Worm (Caenorhabditis elegans) whole organism, L4 larva: ENCODE data around the gene Y113G7B.15.

ENCODE experiments used
- D1046.2 ChIP-seq: fragments of 200-800 bp; sonication (Bioruptor generic); IDR thresholded peaks from 2 replicates; pipeline ENCODE4 v1.3.6; 2022; ENCODE audit warnings: missing genetic modification characterization, missing compliant biosample characterization
- F26F4.8 ChIP-seq: fragments of 200-800 bp; sonication (Bioruptor generic); conservative IDR thresholded peaks from 2 replicates; pipeline ENCODE4 v1.3.6; 2022; ENCODE audit warnings: missing genetic modification characterization, missing compliant biosample characterization
- F37D6.2 ChIP-seq: sonication (generic microtip); optimal IDR thresholded peaks from 2 replicates; lab custom pipeline; 2016; ENCODE audit warnings: mild to moderate bottlenecking, missing genetic modification characterization, missing compliant biosample characterization
- F44E2.7 ChIP-seq: fragments of 200-800 bp; sonication (Bioruptor generic); IDR thresholded peaks from 2 replicates; pipeline ENCODE4 v2.1.2; 2022; ENCODE audit warnings: missing genetic modification characterization, missing compliant biosample characterization
- R02D3.7 ChIP-seq: fragments of 150-350 bp; sonication (generic microtip); optimal IDR thresholded peaks from 3 replicates; lab custom pipeline; 2014; ENCODE audit warnings: missing biosample characterization, missing genetic modification characterization
- T20F7.1 ChIP-seq: fragments of 200-800 bp; sonication (Bioruptor generic); optimal IDR thresholded peaks from 2 replicates; lab custom pipeline; 2018; ENCODE audit warnings: mild to moderate bottlenecking, missing genetic modification characterization, missing compliant biosample characterization
- T26A8.4 ChIP-seq: fragments of 200-800 bp; sonication (Bioruptor generic); IDR thresholded peaks from 2 replicates; pipeline ENCODE4 v1.3.6; 2022; ENCODE audit warnings: missing genetic modification characterization, missing compliant biosample characterization
- Y105C5A.15 ChIP-seq: fragments of 200-800 bp; sonication (Bioruptor generic); IDR thresholded peaks from 2 replicates; pipeline ENCODE4 v1.3.6; 2022; ENCODE audit warnings: missing genetic modification characterization, missing compliant biosample characterization
- Y48G9A.11 ChIP-seq: fragments of 200-800 bp; sonication (Bioruptor generic); IDR thresholded peaks from 2 replicates; pipeline ENCODE4 v1.3.6; 2022; ENCODE audit warnings: missing genetic modification reagents, missing genetic modification characterization, missing compliant biosample characterization
- Y75B8A.6 ChIP-seq: fragments of 200-800 bp; sonication (Bioruptor generic); IDR thresholded peaks from 2 replicates; pipeline ENCODE4 v1.3.6; 2022; ENCODE audit warnings: missing genetic modification reagents, missing genetic modification characterization, missing compliant biosample characterization
- ZK337.2 ChIP-seq: fragments of 200-800 bp; sonication (Bioruptor generic); IDR thresholded peaks from 2 replicates; pipeline ENCODE4 v1.3.6; 2022; ENCODE audit warnings: missing genetic modification reagents, missing genetic modification characterization, missing compliant biosample characterization
- aly-2 ChIP-seq: sonication (generic microtip); optimal IDR thresholded peaks from 2 replicates; lab custom pipeline; 2018; ENCODE audit warnings: missing biosample characterization, missing genetic modification characterization
- ama-1 ChIP-seq: fragments of 150-350 bp; optimal IDR thresholded peaks from 2 replicates; lab custom pipeline; 2014; ENCODE audit warnings: inconsistent platforms, mixed read lengths
- arid-1 ChIP-seq: fragments of 200-800 bp; sonication (Bioruptor generic); conservative IDR thresholded peaks from 2 replicates; pipeline ENCODE4 v1.3.6; 2022; ENCODE audit warnings: missing genetic modification reagents, missing genetic modification characterization, missing compliant biosample characterization
- attf-4 ChIP-seq: sonication (generic microtip); optimal IDR thresholded peaks from 3 replicates; lab custom pipeline; 2017; ENCODE audit warnings: missing biosample characterization, missing genetic modification characterization
- ceh-20 ChIP-seq: fragments of 200-800 bp; sonication (Bioruptor generic); IDR thresholded peaks from 2 replicates; pipeline ENCODE4 v1.3.6; 2022; ENCODE audit warnings: missing genetic modification reagents, missing genetic modification characterization, missing compliant biosample characterization
- ceh-28 ChIP-seq: fragments of 150-350 bp; optimal IDR thresholded peaks from 2 replicates; lab custom pipeline; 2014; ENCODE audit warnings: missing biosample characterization, missing genetic modification reagents, missing genetic modification characterization
- ceh-82 ChIP-seq: sonication (generic microtip); optimal IDR thresholded peaks from 2 replicates; lab custom pipeline; 2017; ENCODE audit warnings: missing biosample characterization, missing genetic modification characterization
- ces-1 ChIP-seq: fragments of 150-350 bp; sonication (generic microtip); optimal IDR thresholded peaks from 4 replicates; lab custom pipeline; 2014; ENCODE audit warnings: missing biosample characterization, missing genetic modification reagents, missing genetic modification characterization
- cey-2 ChIP-seq: sonication (generic microtip); optimal IDR thresholded peaks from 3 replicates; lab custom pipeline; 2017; ENCODE audit warnings: missing genetic modification characterization, mild to moderate bottlenecking, missing compliant biosample characterization, antibody characterized with exemption, borderline replicate concordance; ENCODE audit not compliant: insufficient read depth
- ctbp-1 ChIP-seq: fragments of 200-800 bp; sonication (Bioruptor generic); IDR thresholded peaks from 2 replicates; pipeline ENCODE4 v1.3.6; 2022; ENCODE audit warnings: missing genetic modification reagents, missing genetic modification characterization, missing compliant biosample characterization
- dmd-8 ChIP-seq: fragments of 200-800 bp; sonication (Bioruptor generic); IDR thresholded peaks from 2 replicates; pipeline ENCODE4 v1.3.6; 2022; ENCODE audit warnings: missing genetic modification characterization, missing compliant biosample characterization
- egl-27 ChIP-seq: sonication (generic microtip); optimal IDR thresholded peaks from 3 replicates; lab custom pipeline; 2017; ENCODE audit warnings: missing biosample characterization, missing genetic modification reagents, missing genetic modification characterization
- egl-43 ChIP-seq: fragments of 200-800 bp; sonication (Bioruptor generic); IDR thresholded peaks from 2 replicates; pipeline ENCODE4 v1.3.6; 2022; ENCODE audit warnings: missing genetic modification reagents, missing genetic modification characterization, missing compliant biosample characterization
- lim-7 ChIP-seq: fragments of 200-800 bp; sonication (Bioruptor generic); IDR thresholded peaks from 2 replicates; pipeline ENCODE4 v1.3.6; 2022; ENCODE audit warnings: missing genetic modification characterization, missing compliant biosample characterization
- lin-1 ChIP-seq: fragments of 200-800 bp; sonication (Bioruptor generic); IDR thresholded peaks from 2 replicates; pipeline ENCODE4 v1.3.6; 2022; ENCODE audit warnings: missing genetic modification reagents, missing genetic modification characterization, missing compliant biosample characterization
- lin-15B ChIP-seq: fragments of 150-350 bp; sonication (generic microtip); optimal IDR thresholded peaks from 3 replicates; lab custom pipeline; 2014; ENCODE audit warnings: missing biosample characterization, missing genetic modification characterization
- lin-38 ChIP-seq: fragments of 200-800 bp; sonication (Bioruptor generic); IDR thresholded peaks from 2 replicates; pipeline ENCODE4 v1.3.6; 2022; ENCODE audit warnings: missing genetic modification reagents, missing genetic modification characterization, missing compliant biosample characterization
- lir-3 ChIP-seq: sonication (generic microtip); optimal IDR thresholded peaks from 2 replicates; lab custom pipeline; 2016; ENCODE audit warnings: mild to moderate bottlenecking, missing genetic modification characterization, missing compliant biosample characterization
- mep-1 ChIP-seq: fragments of 150-350 bp; sonication (generic microtip); optimal IDR thresholded peaks from 3 replicates; lab custom pipeline; 2014; ENCODE audit warnings: missing biosample characterization, missing genetic modification characterization
- mes-2 ChIP-seq: sonication (generic microtip); optimal IDR thresholded peaks from 2 replicates; lab custom pipeline; 2016; ENCODE audit warnings: missing genotype, mild to moderate bottlenecking, missing genetic modification characterization, missing compliant biosample characterization; ENCODE audit not compliant: poor library complexity, severe bottlenecking
- nhr-10 ChIP-seq: fragments of 150-350 bp; optimal IDR thresholded peaks from 2 replicates; lab custom pipeline; 2014; ENCODE audit warnings: missing biosample characterization, missing genetic modification characterization
- nhr-237 ChIP-seq: sonication (generic microtip); optimal IDR thresholded peaks from 2 replicates; lab custom pipeline; 2017; ENCODE audit warnings: missing biosample characterization, missing genetic modification characterization
- nhr-25 ChIP-seq: sonication (generic microtip); optimal IDR thresholded peaks from 2 replicates; lab custom pipeline; 2017; ENCODE audit warnings: missing genetic modification characterization, mild to moderate bottlenecking, missing compliant biosample characterization, antibody characterized with exemption, moderate library complexity, borderline replicate concordance; ENCODE audit not compliant: insufficient read depth
- nhr-48 ChIP-seq: sonication (generic microtip); optimal IDR thresholded peaks from 2 replicates; lab custom pipeline; 2016; ENCODE audit warnings: mild to moderate bottlenecking, missing genetic modification characterization, missing compliant biosample characterization
- nhr-77 ChIP-seq: fragments of 150-350 bp; optimal IDR thresholded peaks from 2 replicates; lab custom pipeline; 2014; ENCODE audit warnings: missing biosample characterization, missing genetic modification characterization
- pha-4 ChIP-seq, 2 experiments: fragments of 150-350 bp in 1 of 2; fragments of 200-800 bp in 1 of 2; sonication (Bioruptor generic) in 1 of 2; IDR thresholded peaks in 1 of 2; optimal IDR thresholded peaks in 1 of 2; 2 replicates each; pipeline versions ENCODE4 v1.3.6 to Lab custom; 2014 to 2022; ENCODE audit warnings: missing genetic modification characterization in 2 of 2, missing genetic modification reagents in 2 of 2, missing biosample characterization in 1 of 2, missing compliant biosample characterization in 1 of 2
- pqm-1 ChIP-seq: sonication (generic microtip); optimal IDR thresholded peaks from 2 replicates; lab custom pipeline; 2017; ENCODE audit warnings: missing biosample characterization, missing genetic modification characterization
- set-16 ChIP-seq: fragments of 200-800 bp; sonication (Bioruptor generic); IDR thresholded peaks from 2 replicates; pipeline ENCODE4 v1.3.6; 2022; ENCODE audit warnings: missing genetic modification reagents, missing genetic modification characterization, missing compliant biosample characterization
- skn-1 ChIP-seq: fragments of 150-350 bp; optimal IDR thresholded peaks from 2 replicates; lab custom pipeline; 2014; ENCODE audit warnings: missing biosample characterization, missing genetic modification characterization
- tra-1 ChIP-seq: fragments of 200-800 bp; sonication (Bioruptor generic); IDR thresholded peaks from 2 replicates; pipeline ENCODE4 v1.3.6; 2022; ENCODE audit warnings: missing genetic modification reagents, missing genetic modification characterization, missing compliant biosample characterization
- unc-130 ChIP-seq: sonication (generic microtip); optimal IDR thresholded peaks from 2 replicates; lab custom pipeline; 2016; ENCODE audit warnings: missing genetic modification reagents, missing genetic modification characterization, missing compliant biosample characterization
- unc-39 ChIP-seq: sonication (generic microtip); optimal IDR thresholded peaks from 2 replicates; lab custom pipeline; 2017; ENCODE audit warnings: missing biosample characterization, missing genetic modification characterization
- unc-62 ChIP-seq, 3 experiments: fragments of 150-350 bp in 1 of 3; sonication (generic microtip); optimal IDR thresholded peaks in 2 of 3; peaks in 1 of 3; 1 replicate in 1 of 3; 2 replicates in 2 of 3; lab custom pipeline; 2014 to 2017; ENCODE audit warnings: missing biosample characterization in 3 of 3, missing genetic modification characterization in 3 of 3, missing genetic modification reagents in 3 of 3, missing genotype in 1 of 3
- vab-7 ChIP-seq: fragments of 200-800 bp; sonication (Bioruptor generic); IDR thresholded peaks from 2 replicates; pipeline ENCODE4 v1.3.6; 2022; ENCODE audit warnings: missing genetic modification reagents, missing genetic modification characterization, missing compliant biosample characterization
- ztf-11 ChIP-seq: fragments of 150-350 bp; optimal IDR thresholded peaks from 2 replicates; lab custom pipeline; 2014; ENCODE audit warnings: missing biosample characterization, missing genetic modification characterization
- ztf-7 ChIP-seq: fragments of 150-350 bp; optimal IDR thresholded peaks from 2 replicates; lab custom pipeline; 2014; ENCODE audit warnings: missing biosample characterization, missing genetic modification characterization

The Y113G7B.15 gene

DNA sequence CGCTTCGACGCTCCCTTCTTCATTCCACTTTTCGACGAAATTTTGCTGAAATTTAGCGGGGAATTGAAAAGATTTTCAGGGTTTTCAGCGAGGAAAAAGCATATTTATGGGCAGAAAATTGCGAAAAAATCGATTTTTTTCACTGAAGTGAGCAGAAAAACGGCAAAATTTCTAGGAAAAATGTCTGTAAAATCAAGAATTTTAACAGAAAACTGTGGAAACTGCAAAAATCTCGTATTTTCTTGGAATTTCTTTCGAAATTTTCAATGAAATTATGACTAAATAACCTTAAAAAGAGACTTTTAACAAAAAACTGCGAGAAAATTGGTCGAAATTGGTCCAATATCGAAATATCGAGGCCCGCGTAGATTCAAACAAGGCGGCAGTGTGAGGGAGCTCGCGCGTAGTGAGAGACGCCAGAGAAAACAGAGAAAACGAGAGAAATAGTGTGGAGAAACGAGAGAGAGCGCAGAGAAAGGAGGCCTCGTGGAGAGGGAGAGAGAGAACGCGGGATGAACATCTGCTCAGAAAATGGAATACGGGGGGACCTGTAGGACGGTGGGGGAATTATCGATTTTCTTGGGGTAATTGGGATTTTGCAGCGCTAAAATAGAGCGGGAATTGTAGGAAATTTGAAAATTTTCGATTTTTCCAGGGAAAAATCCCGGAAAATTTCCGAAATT is 15.9 kb upstream of the Y113G7B.15 start, which contains the start of gene swsn-1 (continued):
- no peak for TF ChIP-seq skn-1 (tag; lab: Kevin White, UChicago)
- TF ChIP-seq mes-2 = peak; percentile 70
- no peak for TF ChIP-seq R02D3.7
- TF ChIP-seq nhr-48 = no peak
- TF ChIP-seq pqm-1 = no peak
- TF ChIP-seq ces-1 (GFP tag; lab: Kevin White, UChicago) = no peak
- TF ChIP-seq lin-15B (tag; lab: Kevin White, UChicago) = no peak
- no peak for TF ChIP-seq ztf-11 (tag; lab: Kevin White, UChicago)
- no peak for TF ChIP-seq arid-1 (GFP tag; lab: Robert Waterston, UW)
- no peak for TF ChIP-seq Y75B8A.6 (GFP tag; lab: Robert Waterston, UW)
- no peak for TF ChIP-seq ztf-7 (tag; lab: Kevin White, UChicago)
- TF ChIP-seq dmd-8 (GFP tag; lab: Robert Waterston, UW) = no peak
- no peak for TF ChIP-seq nhr-237 (tag; lab: Kevin White, UChicago)
- TF ChIP-seq nhr-25 (tag; lab: Kevin White, UChicago) = no peak
- no peak for TF ChIP-seq T20F7.1 (GFP tag; lab: Kevin White, UChicago)
- TF ChIP-seq egl-27 (tag; lab: Kevin White, UChicago) = no peak
- no peak for TF ChIP-seq lir-3 (tag; lab: Kevin White, UChicago)
- no peak for TF ChIP-seq T26A8.4 (GFP tag; lab: Robert Waterston, UW)
- no peak for TF ChIP-seq egl-43 (GFP tag; lab: Robert Waterston, UW)
- no peak for TF ChIP-seq set-16 (GFP tag; lab: Robert Waterston, UW)
- TF ChIP-seq F37D6.2 = no peak
- TF ChIP-seq nhr-10 (tag; lab: Kevin White, UChicago) = no peak
- no peak for TF ChIP-seq attf-4
- TF ChIP-seq ceh-20 (GFP tag; lab: Robert Waterston, UW) = no peak
- no peak for TF ChIP-seq unc-130 (GFP tag; lab: Kevin White, UChicago)
- TF ChIP-seq Y48G9A.11 (GFP tag; lab: Robert Waterston, UW) = no peak
- no peak for TF ChIP-seq unc-39 (tag; lab: Kevin White, UChicago)
- peak; percentile 22 for TF ChIP-seq mep-1 (tag; lab: Kevin White, UChicago)
- TF ChIP-seq D1046.2 (GFP tag; lab: Robert Waterston, UW) = no peak
- TF ChIP-seq ctbp-1 (GFP tag; lab: Robert Waterston, UW) = peak; percentile 16; the same call in 1 of the 2 replicates
- no peak for TF ChIP-seq ZK337.2 (GFP tag; lab: Robert Waterston, UW)
- no peak for TF ChIP-seq Y105C5A.15 (GFP tag; lab: Robert Waterston, UW)
- peak; percentile 11 for TF ChIP-seq ceh-28 (tag; lab: Kevin White, UChicago)
- TF ChIP-seq tra-1 = no peak
- TF ChIP-seq nhr-77 (tag; lab: Kevin White, UChicago) = no peak
- no peak for TF ChIP-seq lim-7

DNA sequence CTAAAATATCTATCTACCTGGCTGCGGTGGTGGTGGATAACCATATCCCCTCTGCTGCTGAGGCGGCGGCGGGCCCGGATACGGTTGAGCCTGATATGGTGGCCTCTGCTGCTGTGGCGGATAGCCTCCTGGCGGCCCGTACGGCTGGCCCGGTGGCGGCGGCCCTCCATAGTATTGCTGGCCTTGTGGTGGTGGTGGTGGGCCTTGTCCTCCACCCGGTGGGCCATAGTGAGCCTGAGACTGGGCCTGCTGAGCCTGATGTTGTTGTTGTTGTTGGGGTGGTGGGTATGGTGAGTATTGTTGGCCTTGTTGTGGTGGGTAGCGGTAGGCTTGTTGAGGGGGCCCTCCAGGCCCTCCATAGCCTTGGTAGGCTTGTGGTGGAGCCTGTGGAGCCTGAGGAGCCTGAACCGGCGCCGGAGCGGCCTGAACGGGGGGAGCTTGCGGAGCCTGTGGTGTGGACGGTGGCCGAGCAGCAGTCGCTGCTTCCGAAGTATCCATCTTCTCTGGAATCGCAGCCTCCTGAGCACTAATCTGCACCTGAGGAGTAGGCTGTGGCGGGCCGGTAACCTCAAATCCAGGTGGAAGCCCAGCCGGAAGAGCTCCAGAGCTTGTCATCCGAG is 7.7 kb upstream of the Y113G7B.15 start:
- TF ChIP-seq ama-1 = no peak
- TF ChIP-seq lim-7 = no peak
- TF ChIP-seq lin-1 (GFP tag; lab: Robert Waterston, UW) = no peak
- TF ChIP-seq vab-7 = no peak
- no peak for TF ChIP-seq mep-1 (tag; lab: Kevin White, UChicago)
- TF ChIP-seq ceh-82 (tag; lab: Kevin White, UChicago) = no peak
- TF ChIP-seq pqm-1 = no peak
- no peak for TF ChIP-seq cey-2
- no peak for TF ChIP-seq Y48G9A.11 (GFP tag; lab: Robert Waterston, UW)
- no peak for TF ChIP-seq aly-2
- TF ChIP-seq unc-62 (GFP tag; optimal IDR thresholded peaks at IDR 0.05 in 1 of 2; lab: Kevin White, UChicago) = peak in 1 of 2 experiments; percentile 18
- TF ChIP-seq unc-62 (tag; optimal IDR thresholded peaks at IDR 0.05; lab: Kevin White, UChicago) = no peak
- 0 out of 2 replicates have a peak, but pooled peaks have one; percentile 8 for TF ChIP-seq F26F4.8 (GFP tag; lab: Robert Waterston, UW)
- peak; percentile 28; the same call in 1 of the 2 replicates for TF ChIP-seq pha-4 (GFP tag; IDR thresholded peaks at IDR 0.05; lab: Robert Waterston, UW)
- TF ChIP-seq pha-4 (tag; optimal IDR thresholded peaks at IDR 0.05; lab: Kevin White, UChicago) = no peak
- peak; percentile 66; the same call in 1 of the 2 replicates for TF ChIP-seq F44E2.7 (GFP tag; lab: Robert Waterston, UW)
- TF ChIP-seq arid-1 (GFP tag; lab: Robert Waterston, UW) = no peak
- TF ChIP-seq set-16 (GFP tag; lab: Robert Waterston, UW) = peak; percentile 97
- no peak for TF ChIP-seq lin-38
